Fruit fly (Drosophila melanogaster) whole organism, adult: ENCODE measurements around the gene brwl.

Source experiments
- CG14711 ChIP-seq: fragments of 200-800 bp; sonication (Bioruptor generic); optimal IDR thresholded peaks from 2 replicates; lab custom pipeline; 2018; ENCODE audit warnings: missing biosample characterization, mild to moderate bottlenecking, missing genetic modification characterization, moderate library complexity
- CG33017 ChIP-seq: fragments of 200-800 bp; sonication (Bioruptor generic); optimal IDR thresholded peaks from 2 replicates; lab custom pipeline; 2018; ENCODE audit warnings: missing biosample characterization, mild to moderate bottlenecking, missing genetic modification characterization, moderate library complexity
- CG7101 ChIP-seq: fragments of 200-800 bp; sonication (Bioruptor generic); optimal IDR thresholded peaks from 2 replicates; lab custom pipeline; 2018; ENCODE audit warnings: missing biosample characterization, mild to moderate bottlenecking, missing genetic modification characterization, moderate library complexity
- Clk ChIP-seq: fragments of 200-800 bp; sonication (Bioruptor generic); optimal IDR thresholded peaks from 2 replicates; lab custom pipeline; 2017; ENCODE audit warnings: missing biosample characterization, missing genetic modification characterization
- Crg-1 ChIP-seq: fragments of 200-800 bp; sonication (Bioruptor generic); optimal IDR thresholded peaks from 2 replicates; lab custom pipeline; 2016; ENCODE audit warnings: missing biosample characterization, missing genetic modification characterization
- Hr96 ChIP-seq: fragments of 200-800 bp; sonication (Bioruptor generic); optimal IDR thresholded peaks from 2 replicates; lab custom pipeline; 2016; ENCODE audit warnings: missing biosample characterization, missing genetic modification characterization
- bab1 ChIP-seq: fragments of 200-800 bp; sonication (Bioruptor generic); optimal IDR thresholded peaks from 3 replicates; lab custom pipeline; 2019; ENCODE audit warnings: missing biosample characterization, mild to moderate bottlenecking, missing genetic modification characterization, moderate library complexity
- cic ChIP-seq: fragments of 200-800 bp; sonication (Bioruptor generic); optimal IDR thresholded peaks from 2 replicates; lab custom pipeline; 2017; ENCODE audit warnings: missing biosample characterization, mild to moderate bottlenecking, missing genetic modification characterization, moderate library complexity
- kay ChIP-seq: fragments of 200-800 bp; sonication (Bioruptor generic); peaks from one replicate; lab custom pipeline; 2016; ENCODE audit warnings: missing biosample characterization, missing genetic modification characterization, borderline replicate concordance
- ovo ChIP-seq: fragments of 200-800 bp; sonication (Bioruptor generic); optimal IDR thresholded peaks from 2 replicates; lab custom pipeline; 2016; ENCODE audit warnings: missing biosample characterization, missing genetic modification characterization
- pad ChIP-seq: fragments of 200-800 bp; sonication (Bioruptor generic); optimal IDR thresholded peaks from 3 replicates; lab custom pipeline; 2017; ENCODE audit warnings: missing biosample characterization, missing genetic modification characterization, mild to moderate bottlenecking, moderate library complexity, missing genetic modification reagents
- tj ChIP-seq: fragments of 200-800 bp; sonication (Bioruptor generic); optimal IDR thresholded peaks from 3 replicates; lab custom pipeline; 2017; ENCODE audit warnings: missing biosample characterization, mild to moderate bottlenecking, missing genetic modification characterization, moderate library complexity

The brwl gene

dm6 chr2L:9618871-9619270, 50.2 kb downstream of the brwl start:
- no peak for TF ChIP-seq Hr96 (GFP tag; lab: Kevin White, UChicago)
- TF ChIP-seq tj (GFP tag; lab: Kevin White, UChicago) = no peak
- TF ChIP-seq CG33017 (tag; lab: Kevin White, UChicago) = no peak
- no peak for TF ChIP-seq Clk (GFP tag; lab: Kevin White, UChicago)
- TF ChIP-seq CG7101 = no peak
- TF ChIP-seq ovo = no peak
- peak; percentile 4 for TF ChIP-seq pad (GFP tag; lab: Kevin White, UChicago)
- no peak for TF ChIP-seq Crg-1 (GFP tag; lab: Kevin White, UChicago)
- TF ChIP-seq kay (GFP tag; lab: Kevin White, UChicago) = peak; percentile 71
- no peak for TF ChIP-seq bab1
- TF ChIP-seq cic (GFP tag; lab: Kevin White, UChicago) = peak; percentile 42
- TF ChIP-seq CG14711 (tag; lab: Kevin White, UChicago) = no peak

DNA sequence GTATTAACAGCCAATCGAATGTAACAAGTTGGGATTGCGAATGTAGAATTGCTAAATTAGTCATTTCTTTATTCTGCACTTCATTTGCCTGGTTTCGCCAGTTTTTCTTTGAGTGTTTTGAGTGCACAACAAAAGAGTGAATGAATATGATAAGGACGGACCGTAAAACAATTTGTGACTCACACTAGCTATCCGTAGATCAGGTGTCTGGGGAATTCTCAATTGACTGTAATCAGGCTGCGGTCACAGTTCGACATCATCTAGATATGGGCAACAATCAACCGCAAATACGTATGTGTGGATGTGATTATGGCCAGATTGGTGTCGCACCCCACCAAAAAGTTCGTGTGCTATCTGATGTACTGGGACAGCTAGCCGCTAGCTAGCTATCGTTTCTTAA, 51.2 kb downstream of the brwl start:
- TF ChIP-seq cic (GFP tag; lab: Kevin White, UChicago) (peak; percentile 94), kay (GFP tag; lab: Kevin White, UChicago) (peak; percentile 81), tj (GFP tag; lab: Kevin White, UChicago) (no peak), CG33017 (tag; lab: Kevin White, UChicago) (no peak), Crg-1 (GFP tag; lab: Kevin White, UChicago) (no peak)
